Worm (Caenorhabditis elegans) whole organism, midembryonic: ENCODE results near the gene C33C12.4.

Experiments used
- cog-1 ChIP-seq: sonication (generic microtip); optimal IDR thresholded peaks from 2 replicates; lab custom pipeline; 2016; ENCODE audit warnings: missing genetic modification characterization, missing compliant biosample characterization
- flt-1 ChIP-seq: fragments of 200-800 bp; sonication (Bioruptor generic); IDR thresholded peaks from 2 replicates; pipeline ENCODE4 v1.3.6; 2022; ENCODE audit warnings: missing genetic modification characterization, missing compliant biosample characterization
- ref-1 ChIP-seq: fragments of 200-800 bp; sonication (Bioruptor generic); conservative IDR thresholded peaks from 2 replicates; pipeline ENCODE4 v1.3.6; 2022; ENCODE audit warnings: missing genetic modification reagents, missing genetic modification characterization, missing compliant biosample characterization
- ztf-23 ChIP-seq: fragments of 200-800 bp; sonication (Bioruptor generic); IDR thresholded peaks from 2 replicates; pipeline ENCODE4 v1.3.6; 2022; ENCODE audit warnings: missing genetic modification reagents, missing genetic modification characterization, missing compliant biosample characterization
- ztf-29 ChIP-seq: fragments of 200-800 bp; sonication (Bioruptor generic); IDR thresholded peaks from 2 replicates; pipeline ENCODE4 v1.3.6; 2022; ENCODE audit warnings: missing genetic modification reagents, missing genetic modification characterization, missing compliant biosample characterization

ce11 chrII:2186730-2187129 lies 20.5 kb upstream of the C33C12.4 start:
- no peak for TF ChIP-seq flt-1
- no peak for TF ChIP-seq ref-1 (GFP tag; lab: Robert Waterston, UW)
- TF ChIP-seq ztf-29 (GFP tag; lab: Robert Waterston, UW): no peak
- TF ChIP-seq ztf-23: no peak
- no peak for TF ChIP-seq cog-1 (tag; lab: Kevin White, UChicago)
